Worm (Caenorhabditis elegans) whole organism, mixed stage, embryonic: ENCODE data around the gene clec-212.

Source experiments
- ceh-39 ChIP-seq: fragments of 150-350 bp; optimal IDR thresholded peaks from 2 replicates; lab custom pipeline; 2014; ENCODE audit warnings: missing biosample characterization, missing genetic modification characterization
- ces-1 ChIP-seq: fragments of 150-350 bp; optimal IDR thresholded peaks from 2 replicates; lab custom pipeline; 2014; ENCODE audit warnings: missing biosample characterization, missing genetic modification reagents, missing genetic modification characterization
- drap-1 ChIP-seq: fragments of 200-800 bp; sonication (Bioruptor generic); optimal IDR thresholded peaks from 3 replicates; lab custom pipeline; 2018; ENCODE audit warnings: mild to moderate bottlenecking, missing genetic modification characterization, missing compliant biosample characterization
- elt-3 ChIP-seq: fragments of 150-350 bp; optimal IDR thresholded peaks from 2 replicates; lab custom pipeline; 2014; ENCODE audit warnings: missing biosample characterization, missing genetic modification characterization
- flh-1 ChIP-seq: fragments of 200-800 bp; sonication (Bioruptor generic); optimal IDR thresholded peaks from 2 replicates; lab custom pipeline; 2018; ENCODE audit warnings: mild to moderate bottlenecking, missing genetic modification characterization, moderate library complexity, missing compliant biosample characterization
- lin-13 ChIP-seq: fragments of 150-350 bp; optimal IDR thresholded peaks from 2 replicates; lab custom pipeline; 2014; ENCODE audit warnings: missing biosample characterization, missing genetic modification characterization
- lsy-2 ChIP-seq: fragments of 150-350 bp; optimal IDR thresholded peaks from 2 replicates; lab custom pipeline; 2014; ENCODE audit warnings: missing biosample characterization, missing genetic modification characterization
- mab-5 ChIP-seq: fragments of 150-350 bp; optimal IDR thresholded peaks from 2 replicates; lab custom pipeline; 2014; ENCODE audit warnings: missing biosample characterization, missing genetic modification characterization
- mls-2 ChIP-seq: sonication (generic microtip); optimal IDR thresholded peaks from 2 replicates; lab custom pipeline; 2016; ENCODE audit warnings: mild to moderate bottlenecking, missing genetic modification characterization, moderate library complexity, missing compliant biosample characterization
- nhr-12 ChIP-seq: fragments of 150-350 bp; optimal IDR thresholded peaks from 2 replicates; lab custom pipeline; 2014; ENCODE audit warnings: missing biosample characterization, missing genetic modification characterization
- nhr-2 ChIP-seq: fragments of 150-350 bp; optimal IDR thresholded peaks from 2 replicates; lab custom pipeline; 2014; ENCODE audit warnings: missing biosample characterization, missing genetic modification characterization
- nhr-28 ChIP-seq: fragments of 150-350 bp; optimal IDR thresholded peaks from 2 replicates; lab custom pipeline; 2014; ENCODE audit warnings: missing biosample characterization, missing genetic modification characterization
- pha-4 ChIP-seq: fragments of 150-350 bp; optimal IDR thresholded peaks from 2 replicates; lab custom pipeline; 2018; ENCODE audit warnings: missing biosample characterization, missing genetic modification reagents, missing genetic modification characterization
- snpc-4 ChIP-seq: fragments of 150-350 bp; optimal IDR thresholded peaks from 2 replicates; lab custom pipeline; 2014; ENCODE audit warnings: missing biosample characterization, missing genetic modification characterization
- unc-62 ChIP-seq: fragments of 150-350 bp; optimal IDR thresholded peaks from 2 replicates; lab custom pipeline; 2014; ENCODE audit warnings: missing biosample characterization, missing genetic modification reagents, missing genetic modification characterization

The clec-212 gene

DNA sequence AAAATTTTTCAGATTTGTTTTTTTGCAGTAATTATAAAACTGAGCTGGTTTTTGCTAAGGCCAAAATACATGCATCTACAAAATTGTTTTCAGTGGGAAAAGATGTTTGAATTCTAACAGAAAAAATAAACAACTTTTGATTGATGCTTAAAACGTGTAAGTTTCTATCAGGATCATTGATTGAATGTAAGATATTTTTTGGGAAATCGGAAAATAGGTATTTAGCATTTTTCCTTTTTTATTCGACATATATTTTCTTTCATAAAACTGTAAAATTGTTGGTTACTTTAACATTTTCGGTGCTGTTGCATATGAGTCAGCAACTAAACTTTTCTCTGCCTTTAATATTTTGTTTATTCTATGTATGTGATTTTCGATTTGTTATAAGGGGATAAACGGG, 45.7 kb downstream of the clec-212 start, which contains the start of gene C54F6.20:
Gene C54F6.20 (plus strand): TSS at position 301 of the 400 bp plus-strand sequence.
- TF ChIP-seq mls-2 (tag; lab: Kevin White, UChicago) = no peak
- no peak for TF ChIP-seq nhr-28 (tag; lab: Kevin White, UChicago)

DNA sequence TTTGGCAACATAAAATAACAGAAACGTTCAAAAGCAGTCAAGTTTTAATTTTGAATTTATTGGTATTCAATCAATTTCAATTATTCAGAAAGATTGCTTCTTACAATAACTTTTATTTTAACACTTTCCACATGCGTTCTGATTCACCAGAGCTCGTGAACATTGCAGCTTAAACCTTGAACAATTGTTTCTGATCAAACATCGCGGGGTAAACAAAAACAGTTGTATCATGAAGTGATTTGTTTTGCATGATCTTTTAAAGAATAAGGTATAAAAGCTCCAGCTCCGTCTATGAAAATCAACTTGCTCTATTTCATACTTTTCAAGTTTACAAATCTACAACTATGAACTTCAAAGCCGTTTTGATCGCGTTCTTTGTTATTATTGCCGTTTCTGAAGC, 46.8 kb downstream of the clec-212 start, which contains the start of gene C54F6.6:
Gene C54F6.6 (plus strand): TSS at position 301 of the 400 bp plus-strand sequence.
- TF ChIP-seq nhr-12 (tag; lab: Kevin White, UChicago) (no peak), unc-62 (GFP tag; lab: Kevin White, UChicago) (no peak), ceh-39 (no peak), drap-1 (GFP tag; lab: Kevin White, UChicago) (no peak)

DNA sequence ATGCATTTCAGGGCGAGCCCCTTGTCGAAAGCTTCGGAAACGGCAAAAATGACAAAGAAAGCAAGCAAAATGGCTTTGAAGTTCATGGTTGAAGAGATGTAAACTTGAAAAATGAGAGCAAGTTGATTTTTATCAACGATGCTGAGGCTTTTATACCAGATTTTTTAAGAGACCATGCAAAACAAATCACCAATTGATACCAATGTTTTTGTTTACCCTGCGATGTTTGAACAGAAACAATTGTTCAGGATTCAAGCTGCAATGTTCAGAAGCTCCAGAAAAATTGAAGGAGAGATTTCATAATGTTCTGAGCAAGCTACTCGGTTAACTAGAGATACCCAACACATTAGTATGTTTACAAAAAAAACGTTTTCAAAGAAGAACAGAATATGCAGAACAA, 47.9 kb downstream of the clec-212 start, which contains the start of gene C54F6.15:
Gene C54F6.15 (minus strand): TSS at position 101 of the 400 bp plus-strand sequence.
- TF ChIP-seq ceh-39 (no peak), elt-3 (no peak), flh-1 (GFP tag; lab: Kevin White, UChicago) (no peak), snpc-4 (tag; lab: Kevin White, UChicago) (no peak)

DNA sequence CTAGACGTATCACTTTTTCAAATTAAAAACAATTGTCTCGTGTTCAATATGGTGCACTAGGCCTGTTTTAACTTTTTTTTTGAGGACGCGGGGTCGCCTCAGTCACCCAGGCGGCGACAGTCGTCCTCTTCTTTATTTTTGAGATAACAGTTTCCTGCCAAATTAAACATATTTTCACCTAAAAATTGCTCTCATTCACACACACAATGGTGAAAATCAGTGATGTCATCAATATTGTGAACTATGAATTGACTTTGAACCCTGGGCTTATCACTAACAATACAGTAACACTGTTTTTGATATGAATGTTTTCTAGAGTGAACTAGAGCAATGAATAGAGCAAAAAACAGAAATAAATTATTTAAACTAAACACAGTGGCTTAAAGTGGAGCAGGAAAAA, 48.9 kb downstream of the clec-212 start:
- no peak for TF ChIP-seq flh-1 (GFP tag; lab: Kevin White, UChicago)
- no peak for TF ChIP-seq unc-62 (GFP tag; lab: Kevin White, UChicago)
- TF ChIP-seq lin-13 (tag; lab: Kevin White, UChicago) = no peak
- no peak for TF ChIP-seq mab-5 (tag; lab: Kevin White, UChicago)
- TF ChIP-seq lsy-2 (tag; lab: Kevin White, UChicago) = no peak
- TF ChIP-seq pha-4 = no peak

- TF ChIP-seq ces-1 (GFP tag; lab: Kevin White, UChicago) (peak; percentile 31), nhr-2 (tag; lab: Kevin White, UChicago) (no peak)
- TF ChIP-seq, all 35 proteins: peak for 1
Measured at ce11 chrV:7520077-7520476, 50.1 kb downstream of the clec-212 start, which contains the start of gene srb-19. TSS of gene srb-19 (minus strand) at chrV:7520177.
